Worm (Caenorhabditis elegans) whole organism, early embryonic: ENCODE measurements around the gene eri-1.
A peak's percentile ranks its signal among the peaks of the same experiment; 100 is the strongest.

Experiments
- F13C5.2 ChIP-seq: sonication (generic microtip); optimal IDR thresholded peaks from 2 replicates; lab custom pipeline; 2017; ENCODE audit warnings: mild to moderate bottlenecking, missing genetic modification characterization, inconsistent platforms, missing compliant biosample characterization
- aly-1 ChIP-seq: sonication (generic microtip); optimal IDR thresholded peaks from 2 replicates; lab custom pipeline; 2016; ENCODE audit warnings: missing genetic modification characterization, missing compliant biosample characterization
- ama-1 ChIP-seq: fragments of 150-350 bp; optimal IDR thresholded peaks from 2 replicates; lab custom pipeline; 2014
- ets-7 ChIP-seq: sonication (generic microtip); optimal IDR thresholded peaks from 2 replicates; lab custom pipeline; 2016; ENCODE audit warnings: missing genotype, missing genetic modification characterization, missing compliant biosample characterization
- flt-1 ChIP-seq: fragments of 200-800 bp; sonication (Bioruptor generic); IDR thresholded peaks from 2 replicates; pipeline ENCODE4 v1.3.6; 2022; ENCODE audit warnings: missing genetic modification characterization, missing compliant biosample characterization
- hmbx-1 ChIP-seq: sonication (generic microtip); optimal IDR thresholded peaks from 2 replicates; lab custom pipeline; 2016; ENCODE audit warnings: mild to moderate bottlenecking, missing genetic modification characterization, missing compliant biosample characterization
- hmg-4 ChIP-seq: fragments of 200-800 bp; sonication (Bioruptor generic); optimal IDR thresholded peaks from 2 replicates; lab custom pipeline; 2018; ENCODE audit warnings: mild to moderate bottlenecking, missing genetic modification characterization, missing compliant biosample characterization
- hnd-1 ChIP-seq: sonication (generic microtip); optimal IDR thresholded peaks from 2 replicates; lab custom pipeline; 2016; ENCODE audit warnings: missing genetic modification characterization, missing compliant biosample characterization
- scrt-1 ChIP-seq: fragments of 200-800 bp; sonication (Bioruptor generic); IDR thresholded peaks from 2 replicates; pipeline ENCODE4 v1.3.6; 2022; ENCODE audit warnings: missing genetic modification characterization, missing compliant biosample characterization
- tbx-11 ChIP-seq: fragments of 200-800 bp; sonication (Bioruptor generic); IDR thresholded peaks from 2 replicates; pipeline ENCODE4 v1.3.6; 2022; ENCODE audit warnings: missing genetic modification characterization, missing compliant biosample characterization
- tbx-37 ChIP-seq: fragments of 200-800 bp; sonication (Bioruptor generic); conservative IDR thresholded peaks from 2 replicates; pipeline ENCODE4 v1.3.6; 2022; ENCODE audit warnings: missing genetic modification reagents, missing genetic modification characterization, missing compliant biosample characterization

The eri-1 gene

DNA sequence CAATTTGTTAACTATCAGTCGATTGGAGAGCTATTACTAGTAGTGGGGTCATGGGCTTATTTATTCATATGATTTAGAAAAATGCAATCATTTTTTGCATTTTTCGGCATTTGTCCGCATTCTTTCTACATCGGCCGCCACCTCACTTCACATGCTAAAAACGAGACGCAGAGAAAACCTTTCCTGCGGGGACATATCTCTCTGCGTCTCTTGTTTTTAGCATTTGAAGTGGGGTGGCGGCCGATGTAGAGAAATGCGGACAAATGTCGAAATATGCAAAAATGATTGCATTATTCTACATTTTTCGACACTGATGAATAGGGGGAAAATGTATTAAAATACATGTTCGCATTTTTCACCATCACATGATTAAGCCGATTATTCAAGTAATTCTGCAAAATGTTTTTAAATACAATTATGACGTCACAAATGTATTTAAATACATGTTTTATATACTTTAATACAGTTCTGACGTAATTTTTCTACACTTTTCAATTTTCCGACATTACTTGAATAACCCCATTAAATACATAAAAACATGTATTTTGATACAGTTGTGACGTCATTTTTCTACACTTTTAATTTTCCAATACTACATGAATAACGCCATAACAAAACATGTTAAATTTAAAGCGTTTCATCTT, 47.5 kb downstream of the eri-1 start:
- no peak for TF ChIP-seq hnd-1 (tag; lab: Kevin White, UChicago)
- peak; percentile 22 for TF ChIP-seq F13C5.2 (tag; lab: Kevin White, UChicago)

DNA sequence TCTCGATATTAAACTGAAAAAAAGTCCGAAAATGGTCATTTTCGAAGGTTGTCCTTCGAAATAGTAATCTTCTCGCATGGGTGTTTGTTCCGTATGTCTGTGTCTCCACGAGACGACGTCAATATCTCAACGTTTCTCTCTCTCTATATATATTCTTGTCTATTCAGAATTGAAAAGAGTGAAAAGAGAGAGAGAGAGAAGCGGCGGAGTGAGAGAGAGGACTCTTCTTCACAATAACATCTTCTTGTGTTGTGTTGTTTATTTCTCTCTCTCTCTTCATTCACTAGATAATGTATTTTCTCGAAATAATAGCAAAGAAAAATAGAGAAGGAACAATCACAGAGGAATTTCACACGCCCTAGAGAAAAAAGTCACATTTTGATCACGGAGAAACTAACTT, 53.4 kb downstream of the eri-1 start:
- TF ChIP-seq aly-1 (tag; lab: Kevin White, UChicago) (no peak), F13C5.2 (tag; lab: Kevin White, UChicago) (no peak), tbx-37 (GFP tag; lab: Robert Waterston, UW) (no peak), hmg-4 (no peak), flt-1 (no peak), ets-7 (tag; lab: Kevin White, UChicago) (no peak), hmbx-1 (tag; lab: Kevin White, UChicago) (no peak), scrt-1 (GFP tag; lab: Robert Waterston, UW) (no peak), ama-1 (lab: Kevin White, UChicago) (no peak), tbx-11 (GFP tag; lab: Robert Waterston, UW) (no peak)
